Fruit fly (Drosophila melanogaster) whole organism, embryonic: ENCODE measurements around the gene Ccp84Ad.
A peak's percentile ranks its signal among the peaks of the same experiment; 100 is the strongest.

Experiments
- Atf3 ChIP-seq: fragments of 200-800 bp; sonication (Bioruptor generic); optimal IDR thresholded peaks from 3 replicates; lab custom pipeline; 2016; ENCODE audit warnings: missing biosample characterization, missing genetic modification characterization
- Awh ChIP-seq: fragments of 200-800 bp; sonication (Bioruptor generic); IDR thresholded peaks from 2 replicates; pipeline ENCODE4, ENCODE4 v1.3.6; 2022; ENCODE audit warnings: missing biosample characterization, missing genetic modification characterization
- Bteb2 ChIP-seq: fragments of 200-800 bp; sonication (Bioruptor generic); optimal IDR thresholded peaks from 2 replicates; lab custom pipeline; 2016; ENCODE audit warnings: missing biosample characterization, missing genetic modification characterization
- CG10959 ChIP-seq: fragments of 200-800 bp; sonication (Bioruptor generic); IDR thresholded peaks from 2 replicates; pipeline ENCODE4 v1.3.6; 2022; ENCODE audit warnings: missing biosample characterization, missing genetic modification characterization
- CG11093 ChIP-seq: fragments of 200-800 bp; sonication (Bioruptor generic); IDR thresholded peaks from 3 replicates; pipeline ENCODE4 v1.3.6; 2022; ENCODE audit warnings: missing biosample characterization, missing genetic modification characterization
- CG12219 ChIP-seq: fragments of 200-800 bp; sonication (Bioruptor generic); optimal IDR thresholded peaks from 3 replicates; lab custom pipeline; 2018; ENCODE audit warnings: missing biosample characterization, mild to moderate bottlenecking, missing genetic modification characterization
- CG13894 ChIP-seq: fragments of 200-800 bp; sonication (Bioruptor generic); optimal IDR thresholded peaks from 3 replicates; lab custom pipeline; 2018; ENCODE audit warnings: missing biosample characterization, mild to moderate bottlenecking, missing genetic modification characterization, moderate library complexity
- CG14860 ChIP-seq: fragments of 200-800 bp; sonication (Bioruptor generic); IDR thresholded peaks from 3 replicates; pipeline ENCODE4 v1.3.6; 2022; ENCODE audit warnings: missing biosample characterization, missing genetic modification characterization; ENCODE audit not compliant: partially characterized antibody
- CG1602 ChIP-seq: fragments of 200-800 bp; sonication (Bioruptor generic); optimal IDR thresholded peaks from 3 replicates; lab custom pipeline; 2016; ENCODE audit warnings: missing biosample characterization, missing genetic modification characterization
- CG18599 ChIP-seq: fragments of 200-800 bp; sonication (Bioruptor generic); optimal IDR thresholded peaks from 3 replicates; lab custom pipeline; 2017; ENCODE audit warnings: missing biosample characterization, missing genetic modification characterization, mild to moderate bottlenecking, moderate library complexity, missing genetic modification reagents
- CG18619 ChIP-seq: fragments of 200-800 bp; sonication (Bioruptor generic); optimal IDR thresholded peaks from 3 replicates; lab custom pipeline; 2017; ENCODE audit warnings: missing biosample characterization, mild to moderate bottlenecking, missing genetic modification characterization
- CG2678 ChIP-seq: fragments of 200-800 bp; sonication (Bioruptor generic); optimal IDR thresholded peaks from 3 replicates; lab custom pipeline; 2019; ENCODE audit warnings: missing biosample characterization, mild to moderate bottlenecking, missing genetic modification characterization, moderate library complexity
- CG4328 ChIP-seq: fragments of 200-800 bp; sonication (Bioruptor generic); optimal IDR thresholded peaks from 3 replicates; lab custom pipeline; 2017; ENCODE audit warnings: missing biosample characterization, missing genetic modification reagents, missing genetic modification characterization
- CG43689 ChIP-seq: fragments of 200-800 bp; sonication (Bioruptor generic); IDR thresholded peaks from 2 replicates; pipeline ENCODE4 v1.3.6; 2022; ENCODE audit warnings: missing biosample characterization, missing genetic modification characterization
- CG4617 ChIP-seq: fragments of 200-800 bp; sonication (Bioruptor generic); optimal IDR thresholded peaks from 3 replicates; lab custom pipeline; 2016; ENCODE audit warnings: missing biosample characterization, missing genetic modification characterization, borderline replicate concordance
- CG4707 ChIP-seq: fragments of 200-800 bp; sonication (Bioruptor generic); optimal IDR thresholded peaks from 2 replicates; lab custom pipeline; 2018; ENCODE audit warnings: missing biosample characterization, mild to moderate bottlenecking, missing genetic modification characterization, moderate library complexity
- CG6791 ChIP-seq: fragments of 200-800 bp; sonication (Bioruptor generic); IDR thresholded peaks from 3 replicates; pipeline ENCODE4 v1.3.6; 2022; ENCODE audit warnings: missing biosample characterization, missing genetic modification characterization; ENCODE audit not compliant: partially characterized antibody
- CG6854 ChIP-seq: fragments of 200-800 bp; sonication (Bioruptor generic); optimal IDR thresholded peaks from 3 replicates; lab custom pipeline; 2017; ENCODE audit warnings: missing biosample characterization, mild to moderate bottlenecking, missing genetic modification characterization
- CG9437 ChIP-seq: fragments of 200-800 bp; sonication (Bioruptor generic); optimal IDR thresholded peaks from 2 replicates; lab custom pipeline; 2018; ENCODE audit warnings: missing biosample characterization, mild to moderate bottlenecking, missing genetic modification characterization
- Chrac-16 ChIP-seq: fragments of 200-800 bp; sonication (Bioruptor generic); optimal IDR thresholded peaks from 3 replicates; lab custom pipeline; 2016; ENCODE audit warnings: missing biosample characterization, missing genetic modification characterization
- D ChIP-seq, 2 experiments: fragments of 200-800 bp in 1 of 2; fragments of >200 bp in 1 of 2; sonication (Bioruptor generic) in 1 of 2; optimal IDR thresholded peaks; 2 replicates in 1 of 2; 3 replicates in 1 of 2; lab custom pipeline; 2017; ENCODE audit warnings: mild to moderate bottlenecking in 1 of 2, missing biosample characterization in 1 of 2, missing genetic modification characterization in 1 of 2, missing genetic modification reagents in 1 of 2
- Dbx ChIP-seq: fragments of 200-800 bp; sonication (Bioruptor generic); IDR thresholded peaks from 3 replicates; pipeline ENCODE4 v1.3.6; 2022; ENCODE audit warnings: missing biosample characterization, missing genetic modification characterization
- Dp ChIP-seq: fragments of 200-800 bp; sonication (Bioruptor generic); optimal IDR thresholded peaks from 2 replicates; lab custom pipeline; 2018; ENCODE audit warnings: missing biosample characterization, mild to moderate bottlenecking, missing genetic modification characterization, moderate library complexity
- Dref ChIP-seq: fragments of 200-800 bp; sonication (Bioruptor generic); IDR thresholded peaks from 2 replicates; pipeline ENCODE4 v1.3.6; 2022; ENCODE audit warnings: missing biosample characterization, missing genetic modification characterization
- Ets97D ChIP-seq: fragments of 200-800 bp; sonication (Bioruptor generic); optimal IDR thresholded peaks from 3 replicates; lab custom pipeline; 2016; ENCODE audit warnings: missing biosample characterization, missing genetic modification characterization
- Gsc ChIP-seq: fragments of 200-800 bp; sonication (Bioruptor generic); IDR thresholded peaks from 2 replicates; pipeline ENCODE4 v1.3.6; 2022; ENCODE audit warnings: missing biosample characterization, missing genetic modification characterization
- Hr78 ChIP-seq, 2 experiments: fragments of 200-800 bp in 1 of 2; fragments of >200 bp in 1 of 2; sonication (Bioruptor generic) in 1 of 2; optimal IDR thresholded peaks; 2 replicates each; lab custom pipeline; 2017 to 2019; ENCODE audit warnings: missing biosample characterization in 2 of 2, missing genetic modification characterization in 2 of 2, mild to moderate bottlenecking in 1 of 2, moderate library complexity in 1 of 2
- Meics ChIP-seq: fragments of 200-800 bp; sonication (Bioruptor generic); optimal IDR thresholded peaks from 2 replicates; lab custom pipeline; 2017; ENCODE audit warnings: missing biosample characterization, mild to moderate bottlenecking, missing genetic modification characterization
- Ravus ChIP-seq: fragments of 200-800 bp; sonication (Bioruptor generic); IDR thresholded peaks from 2 replicates; pipeline ENCODE4 v1.3.6; 2022; ENCODE audit warnings: missing biosample characterization, missing genetic modification characterization
- Tbp ChIP-seq: fragments of >200 bp; optimal IDR thresholded peaks from 2 replicates; lab custom pipeline; 2018; ENCODE audit warnings: missing biosample characterization, missing genetic modification characterization
- ac ChIP-seq: fragments of 200-800 bp; sonication (Bioruptor generic); optimal IDR thresholded peaks from 3 replicates; lab custom pipeline; 2017; ENCODE audit warnings: missing biosample characterization, mild to moderate bottlenecking, missing genetic modification characterization
- aop ChIP-seq: fragments of 200-800 bp; sonication (Bioruptor generic); IDR thresholded peaks from 2 replicates; pipeline ENCODE4 v1.3.6; 2022; ENCODE audit warnings: missing biosample characterization, missing genetic modification characterization
- bigmax ChIP-seq: fragments of 200-800 bp; sonication (Bioruptor generic); optimal IDR thresholded peaks from 2 replicates; lab custom pipeline; 2018; ENCODE audit warnings: missing biosample characterization, mild to moderate bottlenecking, missing genetic modification characterization
- cas ChIP-seq: fragments of 200-800 bp; sonication (Bioruptor generic); IDR thresholded peaks from 2 replicates; pipeline ENCODE4 v1.3.6; 2022; ENCODE audit warnings: missing biosample characterization, missing genetic modification characterization
- corto ChIP-seq: fragments of 200-800 bp; sonication (Bioruptor generic); optimal IDR thresholded peaks from 2 replicates; lab custom pipeline; 2016; ENCODE audit warnings: missing biosample characterization, mild to moderate bottlenecking, missing genetic modification characterization, moderate library complexity
- dmrt11E ChIP-seq: fragments of 200-800 bp; sonication (Bioruptor generic); optimal IDR thresholded peaks from 3 replicates; lab custom pipeline; 2018; ENCODE audit warnings: missing biosample characterization, mild to moderate bottlenecking, missing genetic modification characterization, moderate library complexity
- fd3F ChIP-seq: fragments of 200-800 bp; sonication (Bioruptor generic); optimal IDR thresholded peaks from 2 replicates; lab custom pipeline; 2018; ENCODE audit warnings: missing biosample characterization, mild to moderate bottlenecking, missing genetic modification characterization, moderate library complexity
- ftz-f1 ChIP-seq: fragments of 200-800 bp; sonication (Bioruptor generic); optimal IDR thresholded peaks from 2 replicates; lab custom pipeline; 2016; ENCODE audit warnings: missing biosample characterization, missing genetic modification characterization
- gem ChIP-seq: fragments of 200-800 bp; sonication (Bioruptor generic); optimal IDR thresholded peaks from 2 replicates; lab custom pipeline; 2019; ENCODE audit warnings: missing biosample characterization, mild to moderate bottlenecking, missing genetic modification characterization, moderate library complexity
- grn ChIP-seq: fragments of 200-800 bp; sonication (Bioruptor generic); optimal IDR thresholded peaks from 3 replicates; lab custom pipeline; 2017; ENCODE audit warnings: missing biosample characterization, missing genetic modification characterization
- gro ChIP-seq: fragments of 200-800 bp; sonication (Bioruptor generic); optimal IDR thresholded peaks from 2 replicates; lab custom pipeline; 2016; ENCODE audit warnings: missing biosample characterization, missing genetic modification characterization
- hbn ChIP-seq: fragments of 200-800 bp; sonication (Bioruptor generic); IDR thresholded peaks from 2 replicates; pipeline ENCODE4 v1.3.6; 2022; ENCODE audit warnings: missing biosample characterization, missing genetic modification characterization; ENCODE audit not compliant: partially characterized antibody
- otp ChIP-seq: fragments of 200-800 bp; sonication (Bioruptor generic); IDR thresholded peaks from 3 replicates; pipeline ENCODE4, ENCODE4 v1.3.6; 2022; ENCODE audit warnings: missing biosample characterization, missing genetic modification characterization
- p53 ChIP-seq: fragments of 200-800 bp; sonication (Bioruptor generic); optimal IDR thresholded peaks from 2 replicates; lab custom pipeline; 2016; ENCODE audit warnings: missing biosample characterization, missing genetic modification characterization
- pb ChIP-seq: fragments of 200-800 bp; sonication (Bioruptor generic); optimal IDR thresholded peaks from 3 replicates; lab custom pipeline; 2016; ENCODE audit warnings: missing biosample characterization, missing genetic modification characterization
- pfk ChIP-seq: fragments of 200-800 bp; sonication (Bioruptor generic); optimal IDR thresholded peaks from 2 replicates; lab custom pipeline; 2018; ENCODE audit warnings: missing biosample characterization, mild to moderate bottlenecking, missing genetic modification characterization, moderate library complexity
- psq ChIP-seq: fragments of 200-800 bp; sonication (Bioruptor generic); optimal IDR thresholded peaks from 2 replicates; lab custom pipeline; 2017; ENCODE audit warnings: missing biosample characterization, missing genetic modification characterization
- pum ChIP-seq: fragments of 200-800 bp; sonication (Bioruptor generic); optimal IDR thresholded peaks from 2 replicates; lab custom pipeline; 2016; ENCODE audit warnings: missing biosample characterization, missing genetic modification characterization
- row ChIP-seq: fragments of 200-800 bp; sonication (Bioruptor generic); IDR thresholded peaks from 3 replicates; pipeline ENCODE4 v1.3.6; 2022; ENCODE audit warnings: missing biosample characterization, missing genetic modification characterization
- sim ChIP-seq: fragments of 200-800 bp; sonication (Bioruptor generic); IDR thresholded peaks from 2 replicates; pipeline ENCODE4 v1.3.6; 2022; ENCODE audit warnings: missing biosample characterization, missing genetic modification characterization
- zfh2 ChIP-seq: fragments of 200-800 bp; sonication (Bioruptor generic); optimal IDR thresholded peaks from 2 replicates; lab custom pipeline; 2016; ENCODE audit warnings: missing biosample characterization, missing genetic modification characterization

Gene Ccp84Ad

DNA sequence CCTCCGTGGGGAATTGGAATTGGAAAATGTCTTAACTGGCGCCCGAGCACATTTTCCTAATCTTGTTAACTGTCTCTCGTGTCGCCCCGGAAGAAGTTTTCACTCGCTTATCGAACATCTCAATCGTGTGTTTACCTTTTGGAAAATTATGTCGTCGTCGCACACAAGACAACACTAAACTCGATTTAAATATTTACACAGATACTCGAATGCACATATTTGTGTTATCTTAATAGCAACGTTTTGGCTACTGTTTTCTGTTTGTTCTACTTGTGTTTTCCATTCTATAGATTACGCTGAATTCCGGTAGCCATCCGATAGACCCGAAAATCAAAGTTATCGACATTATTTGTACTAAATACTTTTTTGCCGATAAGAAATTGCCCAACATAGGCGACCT lies 25.3 kb upstream of the Ccp84Ad start (continued):
- no peak for TF ChIP-seq p53
- TF ChIP-seq hbn (GFP tag; lab: Robert Waterston, UW), result no peak
- TF ChIP-seq CG18599, result no peak
- TF ChIP-seq pb (GFP tag; lab: Kevin White, UChicago), result no peak
- TF ChIP-seq gro (GFP tag; lab: Kevin White, UChicago), result no peak
- TF ChIP-seq fd3F (GFP tag; lab: Kevin White, UChicago), result no peak
- TF ChIP-seq CG12219 (GFP tag; lab: Kevin White, UChicago), result peak; percentile 53
- no peak for TF ChIP-seq CG10959
- TF ChIP-seq CG13894, result no peak
- no peak for TF ChIP-seq Dbx
- no peak for TF ChIP-seq Dp (GFP tag; lab: Kevin White, UChicago)
- TF ChIP-seq gem (tag; lab: Kevin White, UChicago), result peak; percentile 56
- TF ChIP-seq Dref, result no peak
- TF ChIP-seq CG11093, result no peak
- TF ChIP-seq CG4707 (GFP tag; lab: Kevin White, UChicago), result peak; percentile 26
- no peak for TF ChIP-seq CG43689 (GFP tag; lab: Robert Waterston, UW)
- no peak for TF ChIP-seq Hr78 (GFP tag; optimal IDR thresholded peaks at IDR 0.05; lab: Kevin White, UChicago)
- no peak for TF ChIP-seq Tbp (GFP tag; lab: Kevin White, UChicago)
- no peak for TF ChIP-seq corto
- no peak; the same call in 2 of the 3 replicates for TF ChIP-seq otp (GFP tag; lab: Robert Waterston, UW)
- no peak for TF ChIP-seq Ets97D
- no peak for TF ChIP-seq CG4328 (GFP tag; lab: Kevin White, UChicago)
- TF ChIP-seq psq (GFP tag; lab: Kevin White, UChicago), result no peak
- no peak for TF ChIP-seq cas (GFP tag; lab: Robert Waterston, UW)
- no peak for TF ChIP-seq zfh2 (GFP tag; lab: Kevin White, UChicago)
- TF ChIP-seq CG6791 (GFP tag; lab: Robert Waterston, UW), result no peak
- no peak for TF ChIP-seq CG14860 (GFP tag; lab: Robert Waterston, UW)
- 0 out of 2 replicates have a peak, but pooled peaks have one; percentile 6 for TF ChIP-seq Awh
- TF ChIP-seq ftz-f1 (GFP tag; lab: Kevin White, UChicago), result no peak
- TF ChIP-seq ac (GFP tag; lab: Kevin White, UChicago), result peak; percentile 89
- no peak for TF ChIP-seq Ravus
- TF ChIP-seq row, result no peak
- no peak for TF ChIP-seq Gsc (GFP tag; lab: Robert Waterston, UW)
- TF ChIP-seq CG4617 (GFP tag; lab: Kevin White, UChicago), result no peak
- TF ChIP-seq aop, result no peak
- TF ChIP-seq D (optimal IDR thresholded peaks at IDR 0.05; lab: Kevin White, UChicago), result no peak
- TF ChIP-seq D (GFP tag; optimal IDR thresholded peaks at IDR 0.05; lab: Kevin White, UChicago), result peak; percentile 45
- TF ChIP-seq sim (GFP tag; lab: Robert Waterston, UW), result no peak
- no peak for TF ChIP-seq CG9437 (GFP tag; lab: Kevin White, UChicago)
- TF ChIP-seq CG6854, result no peak
- TF ChIP-seq grn (GFP tag; lab: Kevin White, UChicago), result peak; percentile 79
- peak; percentile 7 for TF ChIP-seq CG18619 (GFP tag; lab: Kevin White, UChicago)
- peak; percentile 33 for TF ChIP-seq CG1602 (GFP tag; lab: Kevin White, UChicago)
- no peak for TF ChIP-seq pum (GFP tag; lab: Kevin White, UChicago)
- peak; percentile 39 for TF ChIP-seq CG2678 (tag; lab: Kevin White, UChicago)
- no peak for TF ChIP-seq Atf3 (GFP tag; lab: Kevin White, UChicago)
- TF ChIP-seq Bteb2 (GFP tag; lab: Kevin White, UChicago), result no peak
- TF ChIP-seq Meics, result no peak
- no peak for TF ChIP-seq pfk
- TF ChIP-seq dmrt11E, result peak; percentile 82
- TF ChIP-seq Chrac-16 (GFP tag; lab: Kevin White, UChicago), result no peak
- TF ChIP-seq bigmax, result no peak
